Worm (Caenorhabditis elegans): Measurements from ENCODE around the gene vha-8.

The vha-8 gene

DNA sequence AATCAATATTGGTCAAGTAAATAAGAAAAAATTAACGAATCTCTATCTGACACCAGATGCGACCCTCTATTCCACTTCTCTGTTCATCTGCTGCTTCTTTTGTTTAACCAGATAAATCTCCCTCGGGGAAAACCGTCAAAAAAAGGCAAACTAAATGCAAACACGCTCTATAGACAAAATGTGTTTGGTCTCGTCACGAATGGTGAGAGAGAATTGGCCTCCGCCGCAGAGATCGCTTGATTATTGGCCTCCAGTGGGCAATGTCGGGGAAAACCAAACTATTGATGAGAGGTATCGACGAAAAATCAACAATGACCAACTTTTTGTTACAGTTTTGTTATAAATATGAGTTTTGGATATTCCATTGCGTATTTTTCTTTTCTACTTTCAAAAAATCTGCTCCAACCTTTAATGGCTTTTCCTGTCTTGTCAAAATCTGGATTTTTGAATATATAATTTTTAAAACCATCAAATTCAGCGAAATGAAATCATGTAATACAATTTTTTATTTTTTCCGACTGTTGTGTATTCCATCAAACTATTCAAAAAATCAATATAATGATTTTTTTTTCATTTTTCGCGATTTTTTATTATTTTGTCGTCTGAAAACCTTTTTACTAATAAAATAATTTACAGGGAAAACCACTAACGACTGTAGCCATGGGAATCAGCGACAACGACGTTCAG, at the start of gene vha-8, which contains the start of gene C17H12.2:
vha-8 (plus strand) TSS at position 637 of the 687 bp plus-strand sequence.
C17H12.2 (minus strand) TSS at position 51 of the 687 bp plus-strand sequence.
- TF ChIP-seq lin-39 (tag; optimal IDR thresholded peaks at IDR 0.05) (no peak), lsy-2 (tag; optimal IDR thresholded peaks at IDR 0.05) (peak; percentile 83 to 94), R02D3.7 (tag; optimal IDR thresholded peaks at IDR 0.05) (no peak), dmd-9 (GFP tag; IDR thresholded peaks at IDR 0.05) (0 out of 2 replicates have a peak, but pooled peaks have one; percentile 63), hlh-30 (tag; optimal IDR thresholded peaks at IDR 0.05; ENCODE audit: insufficient read depth) (peak; percentile 87), Y48G9A.11 (GFP tag; IDR thresholded peaks at IDR 0.05) (no peak), zfp-2 (tag; optimal IDR thresholded peaks at IDR 0.05) (peak; percentile 54), Y5F2A.4 (GFP tag; optimal IDR thresholded peaks at IDR 0.05) (no peak), hmg-1.1 (GFP tag; IDR thresholded peaks at IDR 0.05) (peak; percentile 89), lin-38 (GFP tag; IDR thresholded peaks at IDR 0.05) (peak; percentile 98), zip-11 (GFP tag; IDR thresholded peaks at IDR 0.05) (no peak), ZK546.5 (tag; optimal IDR thresholded peaks at IDR 0.05) (peak; percentile 1 to 30), egl-43 (GFP tag; IDR thresholded peaks at IDR 0.05) (peak; percentile 60; the same call in 1 of the 2 replicates), nhr-6 (tag; optimal IDR thresholded peaks at IDR 0.05) (peak; percentile 83), Y75B8A.6 (GFP tag; IDR thresholded peaks at IDR 0.05) (no peak), lir-3 (tag; optimal IDR thresholded peaks at IDR 0.05) (no peak), attf-4 (tag; optimal IDR thresholded peaks at IDR 0.05) (no peak), daf-12 (tag; optimal IDR thresholded peaks at IDR 0.05) (no peak), nhr-28 (tag; optimal IDR thresholded peaks at IDR 0.05) (peak; percentile 95), nhr-111 (GFP tag; optimal IDR thresholded peaks at IDR 0.05) (no peak), lin-15B (tag; optimal IDR thresholded peaks at IDR 0.05) (peak; percentile 80), mdt-29 (GFP tag; IDR thresholded peaks at IDR 0.05) (peak; percentile 84), lin-1 (GFP tag; IDR thresholded peaks at IDR 0.05) (peak; percentile 68; the same call in 1 of the 2 replicates), daf-8 (GFP tag; IDR thresholded peaks at IDR 0.05) (no peak), nhr-77 (tag; optimal IDR thresholded peaks at IDR 0.05) (peak; percentile 93), aha-1 (tag) (peak; percentile 97), nhr-76 (tag; optimal IDR thresholded peaks at IDR 0.05) (peak; percentile 44), aly-2 (tag; optimal IDR thresholded peaks at IDR 0.05) (no peak), F26F4.8 (GFP tag; conservative IDR thresholded peaks at IDR 0.05) (no peak), madf-5 (GFP tag; IDR thresholded peaks at IDR 0.05) (no peak), gei-8 (GFP tag; optimal IDR thresholded peaks at IDR 0.05) (no peak), ceh-44 (GFP tag; IDR thresholded peaks at IDR 0.05) (0 out of 2 replicates have a peak, but pooled peaks have one; percentile 11), ceh-82 (tag; optimal IDR thresholded peaks at IDR 0.05) (no peak), daf-19 (GFP tag; conservative IDR thresholded peaks at IDR 0.05) (no peak), ZK337.2 (GFP tag; IDR thresholded peaks at IDR 0.05) (no peak; the same call in 1 of the 2 replicates), T26A8.4 (GFP tag; IDR thresholded peaks at IDR 0.05) (peak; percentile 79), nhr-237 (tag; optimal IDR thresholded peaks at IDR 0.05) (no peak), unc-62 (GFP tag; optimal IDR thresholded peaks at IDR 0.05 in 1 of 2) (peak in 1 of 2 experiments; percentile 87), unc-62 (tag; optimal IDR thresholded peaks at IDR 0.05) (no peak), nhr-10 (tag; optimal IDR thresholded peaks at IDR 0.05) (no peak), F37D6.2 (tag; optimal IDR thresholded peaks at IDR 0.05) (peak; percentile 56), mes-2 (tag; optimal IDR thresholded peaks at IDR 0.05; ENCODE audit: poor library complexity, severe bottlenecking) (peak; percentile 90), T20F7.1 (GFP tag; optimal IDR thresholded peaks at IDR 0.05) (peak; percentile 85), arid-1 (GFP tag; conservative IDR thresholded peaks at IDR 0.05) (0 out of 2 replicates have a peak, but pooled peaks have one; percentile 25), ama-1 (optimal IDR thresholded peaks at IDR 0.05) (peak; percentile 89), daf-16 (GFP tag; optimal IDR thresholded peaks at IDR 0.05) (peak in 1 of 2 experiments; percentile 47), daf-16 (tag; optimal IDR thresholded peaks at IDR 0.05) (peak; percentile 58), fos-1 (tag; optimal IDR thresholded peaks at IDR 0.05) (peak; percentile 2), spr-1 (tag; optimal IDR thresholded peaks at IDR 0.05) (peak; percentile 78), egl-27 (tag; optimal IDR thresholded peaks at IDR 0.05) (no peak), zip-2 (tag; optimal IDR thresholded peaks at IDR 0.05) (no peak), ctbp-1 (GFP tag; IDR thresholded peaks at IDR 0.05) (peak; percentile 66)

All from whole organism, L4 larva.